Worm (Caenorhabditis elegans): ENCODE data around the gene hen-1.
A peak's percentile ranks its signal among the peaks of the same experiment; 100 is the strongest.

Gene hen-1

ce11 chrX:7067250-7067958 is 49.4 kb downstream of the hen-1 start:
- no peak for TF ChIP-seq mep-1 (tag; optimal IDR thresholded peaks at IDR 0.05)
- TF ChIP-seq flh-1 (GFP tag; optimal IDR thresholded peaks at IDR 0.05), result no peak
- TF ChIP-seq nhr-2 (tag; optimal IDR thresholded peaks at IDR 0.05), result peak; percentile 41
- peak; percentile 27 for TF ChIP-seq pha-4 (tag; optimal IDR thresholded peaks at IDR 0.05)

All from whole organism, mixed stage, embryonic.